Fruit fly (Drosophila melanogaster) whole organism, embryonic: Measurements from ENCODE around the gene CG15594.

Experiments used
- Adf1 ChIP-seq: fragments of 200-800 bp; sonication (Bioruptor generic); IDR thresholded peaks from 2 replicates; pipeline ENCODE4 v1.3.6; 2022; ENCODE audit warnings: missing biosample characterization, missing genetic modification characterization
- Blimp-1 ChIP-seq: fragments of 200-800 bp; sonication (Bioruptor generic); optimal IDR thresholded peaks from 3 replicates; lab custom pipeline; 2018; ENCODE audit warnings: missing biosample characterization, missing genetic modification characterization, mild to moderate bottlenecking, moderate library complexity, missing genetic modification reagents
- CG10321 ChIP-seq: fragments of 200-800 bp; sonication (Bioruptor generic); IDR thresholded peaks from 2 replicates; pipeline ENCODE4 v1.3.6; 2022; ENCODE audit warnings: missing biosample characterization, missing genetic modification characterization
- CG10654 ChIP-seq: fragments of 200-800 bp; sonication (Bioruptor generic); optimal IDR thresholded peaks from 2 replicates; lab custom pipeline; 2016; ENCODE audit warnings: missing biosample characterization, missing genetic modification characterization
- CG12219 ChIP-seq: fragments of 200-800 bp; sonication (Bioruptor generic); optimal IDR thresholded peaks from 3 replicates; lab custom pipeline; 2018; ENCODE audit warnings: missing biosample characterization, mild to moderate bottlenecking, missing genetic modification characterization
- CG2202 ChIP-seq: fragments of 200-800 bp; sonication (Bioruptor generic); optimal IDR thresholded peaks from 2 replicates; lab custom pipeline; 2018; ENCODE audit warnings: missing biosample characterization, mild to moderate bottlenecking, missing genetic modification characterization
- CG34376 ChIP-seq: fragments of 200-800 bp; sonication (Bioruptor generic); optimal IDR thresholded peaks from 2 replicates; lab custom pipeline; 2018; ENCODE audit warnings: missing biosample characterization, mild to moderate bottlenecking, missing genetic modification characterization
- CG5245 ChIP-seq: fragments of 200-800 bp; sonication (Bioruptor generic); optimal IDR thresholded peaks from 3 replicates; lab custom pipeline; 2016; ENCODE audit warnings: missing biosample characterization, missing genetic modification characterization
- CG6175 ChIP-seq: fragments of 200-800 bp; sonication (Bioruptor generic); IDR thresholded peaks from 3 replicates; pipeline ENCODE4 v1.3.6; 2022; ENCODE audit warnings: missing biosample characterization, missing genetic modification characterization
- CG6791 ChIP-seq: fragments of 200-800 bp; sonication (Bioruptor generic); IDR thresholded peaks from 3 replicates; pipeline ENCODE4 v1.3.6; 2022; ENCODE audit warnings: missing biosample characterization, missing genetic modification characterization; ENCODE audit not compliant: partially characterized antibody
- CG7928 ChIP-seq: fragments of 200-800 bp; sonication (Bioruptor generic); optimal IDR thresholded peaks from 2 replicates; lab custom pipeline; 2017; ENCODE audit warnings: missing biosample characterization, mild to moderate bottlenecking, missing genetic modification characterization
- CG7987 ChIP-seq: fragments of 200-800 bp; sonication (Bioruptor generic); optimal IDR thresholded peaks from 2 replicates; lab custom pipeline; 2018; ENCODE audit warnings: missing biosample characterization, mild to moderate bottlenecking, missing genetic modification characterization, moderate library complexity
- CG9215 ChIP-seq: fragments of 200-800 bp; sonication (Bioruptor generic); IDR thresholded peaks from 2 replicates; pipeline ENCODE4 v1.3.6; 2022; ENCODE audit warnings: missing biosample characterization, missing genetic modification characterization
- Camta ChIP-seq: fragments of 200-800 bp; sonication (Bioruptor generic); optimal IDR thresholded peaks from 2 replicates; lab custom pipeline; 2016; ENCODE audit warnings: missing biosample characterization, missing genetic modification characterization
- Dad ChIP-seq: fragments of 200-800 bp; sonication (Bioruptor generic); optimal IDR thresholded peaks from 3 replicates; lab custom pipeline; 2016; ENCODE audit warnings: missing biosample characterization, missing genetic modification characterization
- Deaf1 ChIP-seq: fragments of 200-800 bp; optimal IDR thresholded peaks from 3 replicates; lab custom pipeline; 2019; ENCODE audit warnings: missing biosample characterization, mild to moderate bottlenecking, missing genetic modification characterization, moderate library complexity
- Dfd ChIP-seq, 2 experiments: fragments of >200 bp; optimal IDR thresholded peaks; 2 replicates each; lab custom pipeline; 2017; ENCODE audit warnings: missing biosample characterization in 2 of 2, missing genetic modification characterization in 2 of 2
- Doc3 ChIP-seq: fragments of 200-800 bp; sonication (Bioruptor generic); IDR thresholded peaks from 3 replicates; pipeline ENCODE4 v1.3.6; 2022; ENCODE audit warnings: missing biosample characterization, missing genetic modification characterization; ENCODE audit not compliant: partially characterized antibody
- HmgD ChIP-seq: fragments of 200-800 bp; sonication (Bioruptor generic); optimal IDR thresholded peaks from 3 replicates; lab custom pipeline; 2016; ENCODE audit warnings: missing biosample characterization, missing genetic modification characterization
- Hr78 ChIP-seq, 2 experiments: fragments of 200-800 bp in 1 of 2; fragments of >200 bp in 1 of 2; sonication (Bioruptor generic) in 1 of 2; optimal IDR thresholded peaks; 2 replicates each; lab custom pipeline; 2017 to 2019; ENCODE audit warnings: missing biosample characterization in 2 of 2, missing genetic modification characterization in 2 of 2, mild to moderate bottlenecking in 1 of 2, moderate library complexity in 1 of 2
- MTF-1 ChIP-seq: fragments of 200-800 bp; sonication (Bioruptor generic); optimal IDR thresholded peaks from 2 replicates; lab custom pipeline; 2018; ENCODE audit warnings: missing biosample characterization, mild to moderate bottlenecking, missing genetic modification characterization, borderline replicate concordance
- Mad ChIP-seq: fragments of 200-800 bp; sonication (Bioruptor generic); optimal IDR thresholded peaks from 2 replicates; lab custom pipeline; 2016; ENCODE audit warnings: missing biosample characterization, missing genetic modification characterization
- Med ChIP-seq: fragments of 200-800 bp; sonication (Bioruptor generic); peaks from one replicate; lab custom pipeline; 2016; ENCODE audit warnings: missing biosample characterization, missing genetic modification characterization, mild to moderate bottlenecking, inconsistent platforms, moderate library complexity
- NfI ChIP-seq: fragments of 200-800 bp; sonication (Bioruptor generic); optimal IDR thresholded peaks from 3 replicates; lab custom pipeline; 2018; ENCODE audit warnings: missing biosample characterization, mild to moderate bottlenecking, missing genetic modification characterization, moderate library complexity
- Pdp1 ChIP-seq, 2 experiments: fragments of 200-800 bp; sonication (Bioruptor generic); optimal IDR thresholded peaks; 3 replicates each; lab custom pipeline; 2016; ENCODE audit warnings: missing biosample characterization in 2 of 2, missing genetic modification characterization in 2 of 2, mild to moderate bottlenecking in 1 of 2, moderate library complexity in 1 of 2
- Sry-δ ChIP-seq: fragments of 200-800 bp; sonication (Bioruptor generic); optimal IDR thresholded peaks from 2 replicates; lab custom pipeline; 2016; ENCODE audit warnings: missing biosample characterization, missing genetic modification characterization
- bab2 ChIP-seq: fragments of 200-800 bp; sonication (Bioruptor generic); optimal IDR thresholded peaks from 2 replicates; lab custom pipeline; 2016; ENCODE audit warnings: missing biosample characterization, missing genetic modification characterization
- bcd ChIP-seq: fragments of 200-800 bp; sonication (Bioruptor generic); optimal IDR thresholded peaks from 2 replicates; lab custom pipeline; 2017; ENCODE audit warnings: missing biosample characterization, mild to moderate bottlenecking, missing genetic modification characterization
- bowl ChIP-seq: fragments of 200-800 bp; sonication (Bioruptor generic); IDR thresholded peaks from 2 replicates; pipeline ENCODE4 v1.3.6; 2022; ENCODE audit warnings: missing biosample characterization, missing genetic modification characterization
- btn ChIP-seq: fragments of 200-800 bp; sonication (Bioruptor generic); optimal IDR thresholded peaks from 2 replicates; lab custom pipeline; 2016; ENCODE audit warnings: missing biosample characterization, missing genetic modification characterization
- chinmo ChIP-seq: fragments of 200-800 bp; sonication (Bioruptor generic); IDR thresholded peaks from 4 replicates; pipeline ENCODE4 v1.3.6; 2022; ENCODE audit warnings: missing biosample characterization, missing genetic modification characterization; ENCODE audit not compliant: partially characterized antibody
- crol ChIP-seq: fragments of 200-800 bp; sonication (Bioruptor generic); IDR thresholded peaks from 2 replicates; pipeline ENCODE4 v1.3.6; 2022; ENCODE audit warnings: missing biosample characterization, missing genetic modification characterization
- fd102C ChIP-seq: fragments of 200-800 bp; sonication (Bioruptor generic); optimal IDR thresholded peaks from 2 replicates; lab custom pipeline; 2018; ENCODE audit warnings: missing biosample characterization, mild to moderate bottlenecking, missing genetic modification characterization, moderate library complexity
- fd3F ChIP-seq: fragments of 200-800 bp; sonication (Bioruptor generic); optimal IDR thresholded peaks from 2 replicates; lab custom pipeline; 2018; ENCODE audit warnings: missing biosample characterization, mild to moderate bottlenecking, missing genetic modification characterization, moderate library complexity
- grn ChIP-seq: fragments of 200-800 bp; sonication (Bioruptor generic); optimal IDR thresholded peaks from 3 replicates; lab custom pipeline; 2017; ENCODE audit warnings: missing biosample characterization, missing genetic modification characterization
- gt ChIP-seq: fragments of 200-800 bp; sonication (Bioruptor generic); IDR thresholded peaks from 2 replicates; pipeline ENCODE4 v1.3.6; 2022; ENCODE audit warnings: missing biosample characterization, missing genetic modification characterization
- jumu ChIP-seq: fragments of 200-800 bp; sonication (Bioruptor generic); optimal IDR thresholded peaks from 3 replicates; lab custom pipeline; 2016; ENCODE audit warnings: missing biosample characterization, missing genetic modification characterization
- kah ChIP-seq: fragments of 200-800 bp; sonication (Bioruptor generic); optimal IDR thresholded peaks from 2 replicates; lab custom pipeline; 2018; ENCODE audit warnings: missing biosample characterization, mild to moderate bottlenecking, missing genetic modification characterization
- klu ChIP-seq: fragments of 200-800 bp; sonication (Bioruptor generic); IDR thresholded peaks from 2 replicates; pipeline ENCODE4 v1.3.6; 2022; ENCODE audit warnings: missing biosample characterization, missing genetic modification characterization
- lilli ChIP-seq: fragments of 200-800 bp; sonication (Bioruptor generic); optimal IDR thresholded peaks from 3 replicates; lab custom pipeline; 2016; ENCODE audit warnings: missing biosample characterization, missing genetic modification characterization
- oc ChIP-seq: fragments of 200-800 bp; sonication (Bioruptor generic); optimal IDR thresholded peaks from 2 replicates; lab custom pipeline; 2018; ENCODE audit warnings: missing biosample characterization, mild to moderate bottlenecking, missing genetic modification characterization, moderate library complexity
- pfk ChIP-seq: fragments of 200-800 bp; sonication (Bioruptor generic); optimal IDR thresholded peaks from 2 replicates; lab custom pipeline; 2018; ENCODE audit warnings: missing biosample characterization, mild to moderate bottlenecking, missing genetic modification characterization, moderate library complexity
- scrt ChIP-seq: fragments of 200-800 bp; sonication (Bioruptor generic); optimal IDR thresholded peaks from 2 replicates; lab custom pipeline; 2018; ENCODE audit warnings: missing biosample characterization, mild to moderate bottlenecking, missing genetic modification characterization, moderate library complexity
- sd ChIP-seq: fragments of 200-800 bp; sonication (Bioruptor generic); optimal IDR thresholded peaks from 3 replicates; lab custom pipeline; 2018; ENCODE audit warnings: missing biosample characterization, mild to moderate bottlenecking, missing genetic modification characterization, moderate library complexity
- sisA ChIP-seq: fragments of 200-800 bp; sonication (Bioruptor generic); IDR thresholded peaks from 2 replicates; pipeline ENCODE4 v1.3.6; 2022; ENCODE audit warnings: missing biosample characterization, missing genetic modification characterization
- vvl ChIP-seq: fragments of 200-800 bp; sonication (Bioruptor generic); IDR thresholded peaks from 2 replicates; pipeline ENCODE4 v1.3.6; 2022; ENCODE audit warnings: missing biosample characterization, missing genetic modification characterization
- zen2 ChIP-seq: fragments of 200-800 bp; sonication (Bioruptor generic); IDR thresholded peaks from 3 replicates; pipeline ENCODE4 v1.3.6; 2022; ENCODE audit warnings: missing biosample characterization, missing genetic modification characterization; ENCODE audit not compliant: partially characterized antibody

The CG15594 gene

dm6 chr3R:6244035-6244434 lies 43.5 kb upstream of the CG15594 start:
- TF ChIP-seq CG2202: no peak
- TF ChIP-seq Med (GFP tag; lab: Kevin White, UChicago): peak; percentile 36
- no peak for TF ChIP-seq HmgD
- TF ChIP-seq Blimp-1: peak; percentile 57
- no peak for TF ChIP-seq scrt (GFP tag; lab: Kevin White, UChicago)
- peak; percentile 12; the same call in 1 of the 2 replicates for TF ChIP-seq vvl (GFP tag; lab: Robert Waterston, UW)

DNA sequence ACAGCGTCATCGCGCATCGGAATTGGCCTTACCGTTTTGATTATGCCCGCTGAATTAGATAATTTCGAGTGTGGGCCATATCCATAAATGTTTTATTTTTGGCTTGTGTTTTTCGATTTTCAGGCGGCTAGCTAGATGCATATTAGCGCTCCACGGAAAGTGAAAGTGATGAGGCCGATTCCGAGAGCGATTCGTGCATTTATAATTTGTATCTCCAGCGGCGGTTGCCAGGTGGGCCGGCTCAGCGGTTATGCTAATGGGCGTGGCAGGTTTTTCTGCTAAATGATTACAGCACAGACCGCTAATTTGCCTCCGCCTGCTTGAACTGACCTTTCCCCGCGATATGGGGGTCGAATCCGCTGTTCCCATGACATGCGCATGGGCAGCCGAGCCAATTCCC lies 42.5 kb upstream of the CG15594 start:
- TF ChIP-seq Camta: no peak
- no peak for TF ChIP-seq bcd
- TF ChIP-seq Doc3 (GFP tag; lab: Robert Waterston, UW): no peak
- TF ChIP-seq Hr78 (GFP tag; optimal IDR thresholded peaks at IDR 0.05; lab: Kevin White, UChicago): peak in 1 of 2 experiments; percentile 79
- TF ChIP-seq Pdp1 (GFP tag; optimal IDR thresholded peaks at IDR 0.05; lab: Kevin White, UChicago): peak in 1 of 2 experiments; percentile 47
- peak; percentile 91 for TF ChIP-seq Blimp-1
- TF ChIP-seq vvl (GFP tag; lab: Robert Waterston, UW): peak; percentile 55; the same call in 1 of the 2 replicates
- 0 out of 2 replicates have a peak, but pooled peaks have one; percentile 18 for TF ChIP-seq klu (GFP tag; lab: Robert Waterston, UW)
- no peak for TF ChIP-seq gt
- TF ChIP-seq CG12219 (GFP tag; lab: Kevin White, UChicago): no peak

DNA sequence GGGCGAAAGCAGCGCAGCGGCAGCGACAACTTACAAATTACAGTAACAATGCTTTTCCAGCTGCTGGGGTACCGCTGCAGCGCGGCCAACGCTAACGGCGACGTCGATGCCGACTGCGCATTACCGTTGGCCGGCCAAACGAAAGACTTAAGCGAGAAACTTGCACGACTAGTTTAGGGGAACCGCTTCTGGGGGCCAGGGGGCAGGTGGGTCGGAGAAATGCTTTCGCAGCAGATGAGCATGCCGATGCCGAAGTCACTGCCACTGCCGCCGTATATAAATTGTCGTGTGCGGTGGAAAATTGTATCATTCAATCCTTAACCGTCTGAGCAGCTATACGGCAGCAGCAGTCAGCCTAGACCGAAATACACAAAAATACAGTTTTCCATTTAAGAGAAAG lies 38.8 kb upstream of the CG15594 start, which contains the start of gene Osi7:
Gene Osi7, plus strand, starts transcription at position 301 of the 400 bp plus-strand sequence.
- TF ChIP-seq sisA (GFP tag; lab: Robert Waterston, UW): no peak
- no peak for TF ChIP-seq Sry-δ (GFP tag; lab: Kevin White, UChicago)
- no peak for TF ChIP-seq fd102C (GFP tag; lab: Kevin White, UChicago)
- TF ChIP-seq CG7928: no peak
- no peak for TF ChIP-seq bowl (GFP tag; lab: Robert Waterston, UW)
- TF ChIP-seq CG34376 (GFP tag; lab: Kevin White, UChicago): no peak
- no peak for TF ChIP-seq Adf1 (GFP tag; lab: Robert Waterston, UW)
- peak; percentile 41 for TF ChIP-seq Blimp-1
- no peak for TF ChIP-seq NfI (GFP tag; lab: Kevin White, UChicago)
- no peak for TF ChIP-seq pfk (GFP tag; lab: Kevin White, UChicago)
- no peak for TF ChIP-seq Deaf1
- TF ChIP-seq oc (tag; lab: Kevin White, UChicago): peak; percentile 47
- no peak for TF ChIP-seq jumu
- no peak for TF ChIP-seq zen2 (GFP tag; lab: Robert Waterston, UW)
- TF ChIP-seq CG5245 (GFP tag; lab: Kevin White, UChicago): no peak
- no peak for TF ChIP-seq MTF-1 (GFP tag; lab: Kevin White, UChicago)
- TF ChIP-seq bab2 (GFP tag; lab: Kevin White, UChicago): no peak
- TF ChIP-seq CG6791: no peak
- peak; percentile 25 for TF ChIP-seq sd
- no peak for TF ChIP-seq Dfd (GFP tag; optimal IDR thresholded peaks at IDR 0.05; lab: Kevin White, UChicago)
- TF ChIP-seq CG6175: no peak
- TF ChIP-seq CG7987 (GFP tag; lab: Kevin White, UChicago): no peak
- TF ChIP-seq CG9215: no peak
- TF ChIP-seq Mad (GFP tag; lab: Kevin White, UChicago): no peak
- TF ChIP-seq CG10654: no peak
- no peak for TF ChIP-seq grn (GFP tag; lab: Kevin White, UChicago)
- no peak for TF ChIP-seq Dad
- TF ChIP-seq chinmo: no peak
- peak; percentile 50; the same call in 1 of the 2 replicates for TF ChIP-seq crol (GFP tag; lab: Robert Waterston, UW)
- TF ChIP-seq lilli: no peak
- no peak for TF ChIP-seq btn (GFP tag; lab: Kevin White, UChicago)
- TF ChIP-seq fd3F (GFP tag; lab: Kevin White, UChicago): no peak
- TF ChIP-seq kah (GFP tag; lab: Kevin White, UChicago): no peak
- no peak for TF ChIP-seq CG10321
